Worm (Caenorhabditis elegans) whole organism, L4 larva: Measurements from ENCODE around the gene mks-5.

ENCODE experiments used
- F37D6.2 ChIP-seq: sonication (generic microtip); optimal IDR thresholded peaks from 2 replicates; lab custom pipeline; 2016; ENCODE audit warnings: mild to moderate bottlenecking, missing genetic modification characterization, missing compliant biosample characterization
- F44E2.7 ChIP-seq: fragments of 200-800 bp; sonication (Bioruptor generic); IDR thresholded peaks from 2 replicates; pipeline ENCODE4 v2.1.2; 2022; ENCODE audit warnings: missing genetic modification characterization, missing compliant biosample characterization
- R02D3.7 ChIP-seq: fragments of 150-350 bp; sonication (generic microtip); optimal IDR thresholded peaks from 3 replicates; lab custom pipeline; 2014; ENCODE audit warnings: missing biosample characterization, missing genetic modification characterization
- T20F7.1 ChIP-seq: fragments of 200-800 bp; sonication (Bioruptor generic); optimal IDR thresholded peaks from 2 replicates; lab custom pipeline; 2018; ENCODE audit warnings: mild to moderate bottlenecking, missing genetic modification characterization, missing compliant biosample characterization
- T26A8.4 ChIP-seq: fragments of 200-800 bp; sonication (Bioruptor generic); IDR thresholded peaks from 2 replicates; pipeline ENCODE4 v1.3.6; 2022; ENCODE audit warnings: missing genetic modification characterization, missing compliant biosample characterization
- Y105C5A.15 ChIP-seq: fragments of 200-800 bp; sonication (Bioruptor generic); IDR thresholded peaks from 2 replicates; pipeline ENCODE4 v1.3.6; 2022; ENCODE audit warnings: missing genetic modification characterization, missing compliant biosample characterization
- ZK337.2 ChIP-seq: fragments of 200-800 bp; sonication (Bioruptor generic); IDR thresholded peaks from 2 replicates; pipeline ENCODE4 v1.3.6; 2022; ENCODE audit warnings: missing genetic modification reagents, missing genetic modification characterization, missing compliant biosample characterization
- ZK546.5 ChIP-seq, 2 experiments: sonication (generic microtip); optimal IDR thresholded peaks; 2 replicates each; lab custom pipeline; 2017; ENCODE audit warnings: missing biosample characterization in 2 of 2, missing genetic modification characterization in 2 of 2
- aha-1 ChIP-seq: fragments of 150-350 bp; peaks from one replicate; lab custom pipeline; 2014; ENCODE audit warnings: missing biosample characterization, missing genetic modification characterization
- ama-1 ChIP-seq: fragments of 150-350 bp; optimal IDR thresholded peaks from 2 replicates; lab custom pipeline; 2014; ENCODE audit warnings: inconsistent platforms, mixed read lengths
- ceh-62 ChIP-seq: sonication (generic microtip); optimal IDR thresholded peaks from 2 replicates; lab custom pipeline; 2017; ENCODE audit warnings: missing biosample characterization, missing genetic modification characterization
- cey-2 ChIP-seq: sonication (generic microtip); optimal IDR thresholded peaks from 3 replicates; lab custom pipeline; 2017; ENCODE audit warnings: missing genetic modification characterization, mild to moderate bottlenecking, missing compliant biosample characterization, antibody characterized with exemption, borderline replicate concordance; ENCODE audit not compliant: insufficient read depth
- ctbp-1 ChIP-seq: fragments of 200-800 bp; sonication (Bioruptor generic); IDR thresholded peaks from 2 replicates; pipeline ENCODE4 v1.3.6; 2022; ENCODE audit warnings: missing genetic modification reagents, missing genetic modification characterization, missing compliant biosample characterization
- daf-12 ChIP-seq: fragments of 150-350 bp; optimal IDR thresholded peaks from 2 replicates; lab custom pipeline; 2014; ENCODE audit warnings: missing biosample characterization, missing genetic modification reagents, missing genetic modification characterization
- daf-19 ChIP-seq: fragments of 200-800 bp; sonication (Bioruptor generic); conservative IDR thresholded peaks from 2 replicates; pipeline ENCODE4 v1.3.6; 2022; ENCODE audit warnings: missing genetic modification characterization, missing compliant biosample characterization
- daf-8 ChIP-seq: fragments of 200-800 bp; sonication (Bioruptor generic); IDR thresholded peaks from 2 replicates; pipeline ENCODE4 v1.3.6; 2022; ENCODE audit warnings: missing genetic modification characterization, missing compliant biosample characterization
- fkh-10 ChIP-seq: fragments of 150-350 bp; optimal IDR thresholded peaks from 2 replicates; lab custom pipeline; 2014; ENCODE audit warnings: missing biosample characterization, missing genetic modification reagents, missing genetic modification characterization
- gei-8 ChIP-seq: fragments of 200-800 bp; sonication (Bioruptor generic); optimal IDR thresholded peaks from 2 replicates; lab custom pipeline; 2018; ENCODE audit warnings: mild to moderate bottlenecking, missing genetic modification characterization, missing compliant biosample characterization
- hif-1 ChIP-seq, 2 experiments: sonication (generic microtip); optimal IDR thresholded peaks; 2 replicates each; lab custom pipeline; 2016 to 2017; ENCODE audit warnings: missing compliant biosample characterization in 2 of 2, missing genetic modification characterization in 2 of 2, missing genetic modification reagents in 2 of 2, missing genotype in 2 of 2, mild to moderate bottlenecking in 1 of 2
- hmg-1.1 ChIP-seq: fragments of 200-800 bp; sonication (Bioruptor generic); IDR thresholded peaks from 2 replicates; pipeline ENCODE4 v1.3.6; 2022; ENCODE audit warnings: missing genetic modification reagents, missing genetic modification characterization, missing compliant biosample characterization
- jun-1 ChIP-seq: fragments of 150-350 bp; optimal IDR thresholded peaks from 2 replicates; lab custom pipeline; 2014; ENCODE audit warnings: missing biosample characterization, missing genetic modification reagents, missing genetic modification characterization
- lin-13 ChIP-seq: fragments of 150-350 bp; optimal IDR thresholded peaks from 2 replicates; lab custom pipeline; 2014; ENCODE audit warnings: missing biosample characterization, missing genetic modification reagents, missing genetic modification characterization
- lin-39 ChIP-seq: fragments of 150-350 bp; optimal IDR thresholded peaks from 2 replicates; lab custom pipeline; 2014; ENCODE audit warnings: missing biosample characterization, missing genetic modification reagents, missing genetic modification characterization
- lsy-2 ChIP-seq, 2 experiments: fragments of 150-350 bp in 1 of 2; sonication (generic microtip) in 1 of 2; optimal IDR thresholded peaks; 2 replicates each; lab custom pipeline; 2014 to 2017; ENCODE audit warnings: missing biosample characterization in 2 of 2, missing genetic modification characterization in 2 of 2
- madf-9 ChIP-seq: fragments of 200-800 bp; sonication (Bioruptor generic); conservative IDR thresholded peaks from 2 replicates; pipeline ENCODE4 v1.3.6; 2022; ENCODE audit warnings: missing genetic modification reagents, missing genetic modification characterization, missing compliant biosample characterization
- mdl-1 ChIP-seq, 2 experiments: fragments of 150-350 bp in 1 of 2; sonication (generic microtip) in 1 of 2; optimal IDR thresholded peaks; 2 replicates each; lab custom pipeline; 2014 to 2017; ENCODE audit warnings: missing biosample characterization in 2 of 2, missing genetic modification characterization in 2 of 2
- mep-1 ChIP-seq: fragments of 150-350 bp; sonication (generic microtip); optimal IDR thresholded peaks from 3 replicates; lab custom pipeline; 2014; ENCODE audit warnings: missing biosample characterization, missing genetic modification characterization
- mes-2 ChIP-seq: sonication (generic microtip); optimal IDR thresholded peaks from 2 replicates; lab custom pipeline; 2016; ENCODE audit warnings: missing genotype, mild to moderate bottlenecking, missing genetic modification characterization, missing compliant biosample characterization; ENCODE audit not compliant: poor library complexity, severe bottlenecking
- nhr-10 ChIP-seq: fragments of 150-350 bp; optimal IDR thresholded peaks from 2 replicates; lab custom pipeline; 2014; ENCODE audit warnings: missing biosample characterization, missing genetic modification characterization
- nhr-11 ChIP-seq: fragments of 150-350 bp; optimal IDR thresholded peaks from 2 replicates; lab custom pipeline; 2014; ENCODE audit warnings: missing biosample characterization, missing genetic modification characterization
- nhr-111 ChIP-seq: fragments of 200-800 bp; sonication (Bioruptor generic); optimal IDR thresholded peaks from 2 replicates; lab custom pipeline; 2018; ENCODE audit warnings: mild to moderate bottlenecking, missing genetic modification characterization, missing compliant biosample characterization
- nhr-28 ChIP-seq: fragments of 150-350 bp; optimal IDR thresholded peaks from 2 replicates; lab custom pipeline; 2014; ENCODE audit warnings: missing biosample characterization, missing genetic modification characterization
- nhr-42 ChIP-seq: fragments of 200-800 bp; sonication (Bioruptor generic); IDR thresholded peaks from 2 replicates; pipeline ENCODE4 v1.3.6; 2022; ENCODE audit warnings: missing genetic modification characterization, missing compliant biosample characterization
- nhr-6 ChIP-seq: fragments of 150-350 bp; optimal IDR thresholded peaks from 2 replicates; lab custom pipeline; 2014; ENCODE audit warnings: missing biosample characterization, missing genetic modification characterization
- nhr-77 ChIP-seq: fragments of 150-350 bp; optimal IDR thresholded peaks from 2 replicates; lab custom pipeline; 2014; ENCODE audit warnings: missing biosample characterization, missing genetic modification characterization
- php-3 ChIP-seq: fragments of 200-800 bp; sonication (Bioruptor generic); IDR thresholded peaks from 2 replicates; pipeline ENCODE4 v1.3.6; 2022; ENCODE audit warnings: missing genetic modification reagents, missing genetic modification characterization, missing compliant biosample characterization
- pqm-1 ChIP-seq: sonication (generic microtip); optimal IDR thresholded peaks from 2 replicates; lab custom pipeline; 2017; ENCODE audit warnings: missing biosample characterization, missing genetic modification characterization
- rbr-2 ChIP-seq: sonication (generic microtip); optimal IDR thresholded peaks from 2 replicates; lab custom pipeline; 2016; ENCODE audit warnings: missing genotype, missing genetic modification characterization, missing compliant biosample characterization
- set-16 ChIP-seq: fragments of 200-800 bp; sonication (Bioruptor generic); IDR thresholded peaks from 2 replicates; pipeline ENCODE4 v1.3.6; 2022; ENCODE audit warnings: missing genetic modification reagents, missing genetic modification characterization, missing compliant biosample characterization
- snpc-1.2 ChIP-seq: fragments of 200-800 bp; sonication (Bioruptor generic); IDR thresholded peaks from 2 replicates; pipeline ENCODE4 v1.3.6; 2022; ENCODE audit warnings: missing genetic modification reagents, missing genetic modification characterization, missing compliant biosample characterization
- tag-97 ChIP-seq: fragments of 200-800 bp; sonication (Bioruptor generic); IDR thresholded peaks from 2 replicates; pipeline ENCODE4 v1.3.6; 2022; ENCODE audit warnings: missing genetic modification characterization, missing compliant biosample characterization
- unc-130 ChIP-seq: sonication (generic microtip); optimal IDR thresholded peaks from 2 replicates; lab custom pipeline; 2016; ENCODE audit warnings: missing genetic modification reagents, missing genetic modification characterization, missing compliant biosample characterization
- unc-39 ChIP-seq: sonication (generic microtip); optimal IDR thresholded peaks from 2 replicates; lab custom pipeline; 2017; ENCODE audit warnings: missing biosample characterization, missing genetic modification characterization
- unc-62 ChIP-seq, 3 experiments: fragments of 150-350 bp in 1 of 3; sonication (generic microtip); optimal IDR thresholded peaks in 2 of 3; peaks in 1 of 3; 1 replicate in 1 of 3; 2 replicates in 2 of 3; lab custom pipeline; 2014 to 2017; ENCODE audit warnings: missing biosample characterization in 3 of 3, missing genetic modification characterization in 3 of 3, missing genetic modification reagents in 3 of 3, missing genotype in 1 of 3
- zfp-2 ChIP-seq: sonication (generic microtip); optimal IDR thresholded peaks from 2 replicates; lab custom pipeline; 2016; ENCODE audit warnings: mild to moderate bottlenecking, missing genetic modification characterization, missing compliant biosample characterization
- zip-11 ChIP-seq: fragments of 200-800 bp; sonication (Bioruptor generic); IDR thresholded peaks from 2 replicates; pipeline ENCODE4 v1.3.6; 2022; ENCODE audit warnings: missing genetic modification characterization, missing compliant biosample characterization
- ztf-7 ChIP-seq: fragments of 150-350 bp; optimal IDR thresholded peaks from 2 replicates; lab custom pipeline; 2014; ENCODE audit warnings: missing biosample characterization, missing genetic modification characterization

Gene mks-5

ce11 chrII:10730702-10731101, 10.7 kb downstream of the mks-5 start:
- TF ChIP-seq zfp-2 (no peak), lsy-2 (tag; optimal IDR thresholded peaks at IDR 0.05; lab: Kevin White, UChicago) (no peak), ztf-7 (tag; lab: Kevin White, UChicago) (no peak), lin-39 (tag; lab: Kevin White, UChicago) (no peak), nhr-11 (peak; percentile 39), nhr-77 (no peak)

ce11 chrII:10731552-10731951, 11.5 kb downstream of the mks-5 start, which contains the start of gene glb-12:
TSS of gene glb-12 (minus strand) at chrII:10731652.
- TF ChIP-seq unc-130 (GFP tag; lab: Kevin White, UChicago) (no peak), unc-62 (GFP tag; optimal IDR thresholded peaks at IDR 0.05 in 1 of 2; lab: Kevin White, UChicago) (peak in 1 of 2 experiments; percentile 48), unc-62 (tag; optimal IDR thresholded peaks at IDR 0.05; lab: Kevin White, UChicago) (no peak), R02D3.7 (tag; lab: Kevin White, UChicago) (no peak)

ce11 chrII:10737059-10737458, 17.0 kb downstream of the mks-5 start, which contains the start of gene C52A11.3:
TSS of gene C52A11.3 (plus strand) at chrII:10737359.
- TF ChIP-seq T20F7.1 (no peak), T26A8.4 (no peak), daf-19 (GFP tag; lab: Robert Waterston, UW) (no peak), php-3 (GFP tag; lab: Robert Waterston, UW) (no peak), ama-1 (lab: Kevin White, UChicago) (no peak), nhr-77 (no peak), zip-11 (no peak), ZK546.5 (tag; optimal IDR thresholded peaks at IDR 0.05; lab: Kevin White, UChicago) (no peak), F44E2.7 (GFP tag; lab: Robert Waterston, UW) (no peak), nhr-10 (no peak), ZK337.2 (no peak), ctbp-1 (GFP tag; lab: Robert Waterston, UW) (no peak), lin-13 (GFP tag; lab: Kevin White, UChicago) (no peak), unc-130 (GFP tag; lab: Kevin White, UChicago) (no peak), daf-8 (GFP tag; lab: Robert Waterston, UW) (no peak), unc-62 (GFP tag; optimal IDR thresholded peaks at IDR 0.05 in 1 of 2; lab: Kevin White, UChicago) (no peak), unc-62 (tag; optimal IDR thresholded peaks at IDR 0.05; lab: Kevin White, UChicago) (no peak), nhr-28 (tag; lab: Kevin White, UChicago) (no peak)
- TF ChIP-seq, all 104 proteins: peak for 0

ce11 chrII:10744801-10745200, 24.8 kb downstream of the mks-5 start:
- no peak for TF ChIP-seq ztf-7 (tag; lab: Kevin White, UChicago)
- TF ChIP-seq cey-2 (tag; lab: Kevin White, UChicago), result no peak
- no peak for TF ChIP-seq nhr-42 (GFP tag; lab: Robert Waterston, UW)
- TF ChIP-seq hmg-1.1 (GFP tag; lab: Robert Waterston, UW), result peak; percentile 68; the same call in 1 of the 2 replicates
- TF ChIP-seq madf-9 (GFP tag; lab: Robert Waterston, UW), result no peak
- no peak for TF ChIP-seq snpc-1.2 (GFP tag; lab: Robert Waterston, UW)
- TF ChIP-seq Y105C5A.15 (GFP tag; lab: Robert Waterston, UW), result no peak
- TF ChIP-seq mep-1, result peak; percentile 31
- peak in 1 of 2 experiments; percentile 3 for TF ChIP-seq hif-1 (tag; optimal IDR thresholded peaks at IDR 0.05; lab: Kevin White, UChicago)
- no peak for TF ChIP-seq mes-2 (tag; lab: Kevin White, UChicago)
- TF ChIP-seq mdl-1 (tag; optimal IDR thresholded peaks at IDR 0.05; lab: Kevin White, UChicago), result peak in 1 of 2 experiments; percentile 25
- TF ChIP-seq tag-97, result no peak
- TF ChIP-seq nhr-111, result no peak
- TF ChIP-seq fkh-10 (GFP tag; lab: Kevin White, UChicago), result peak; percentile 56
- no peak for TF ChIP-seq nhr-6 (tag; lab: Kevin White, UChicago)
- peak; percentile 24; the same call in 1 of the 2 replicates for TF ChIP-seq set-16 (GFP tag; lab: Robert Waterston, UW)
- no peak for TF ChIP-seq jun-1
- TF ChIP-seq gei-8, result no peak
- peak; percentile 25 to 29 for TF ChIP-seq lsy-2 (tag; optimal IDR thresholded peaks at IDR 0.05; lab: Kevin White, UChicago)
- no peak for TF ChIP-seq pqm-1 (tag; lab: Kevin White, UChicago)
- TF ChIP-seq daf-12, result no peak
- peak; percentile 3 for TF ChIP-seq F37D6.2 (tag; lab: Kevin White, UChicago)
- peak; percentile 91 for TF ChIP-seq aha-1 (tag; lab: Kevin White, UChicago)
- TF ChIP-seq unc-39, result no peak
- TF ChIP-seq ceh-62 (tag; lab: Kevin White, UChicago), result no peak
- TF ChIP-seq rbr-2 (tag; lab: Kevin White, UChicago), result peak; percentile 33
- TF ChIP-seq, all 104 proteins: peak for 10
